Worm (Caenorhabditis elegans): Measurements from ENCODE around the gene ruvb-2.

DNA sequence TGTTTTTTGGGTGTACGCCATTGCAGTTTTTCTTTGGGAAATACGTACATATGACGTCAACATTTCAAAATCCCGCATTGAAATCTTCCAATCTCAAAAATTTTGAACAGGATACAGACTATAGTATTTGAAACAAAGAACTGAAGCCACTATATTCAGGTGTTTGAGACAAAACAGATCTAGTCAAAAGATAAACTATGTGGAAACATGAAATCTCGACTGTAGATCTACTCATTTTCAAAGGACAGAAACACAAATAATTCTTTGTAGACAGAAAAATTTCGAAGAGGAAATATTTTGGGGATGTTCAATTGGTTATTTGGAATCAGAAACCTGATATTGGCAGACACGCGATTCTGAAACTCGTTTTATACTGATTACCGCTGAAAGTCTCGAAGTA, 6.3 kb upstream of the ruvb-2 start:
- TF ChIP-seq nhr-80 (tag; optimal IDR thresholded peaks at IDR 0.05): no peak
- no peak for TF ChIP-seq rcor-1 (GFP tag; IDR thresholded peaks at IDR 0.05)
- TF ChIP-seq akir-1 (GFP tag; optimal IDR thresholded peaks at IDR 0.05): no peak
- TF ChIP-seq zim-3 (tag; optimal IDR thresholded peaks at IDR 0.05): no peak
- TF ChIP-seq lin-26 (GFP tag; IDR thresholded peaks at IDR 0.05): no peak
- no peak for TF ChIP-seq madf-3 (GFP tag; IDR thresholded peaks at IDR 0.05)
- TF ChIP-seq attf-3 (GFP tag; conservative IDR thresholded peaks at IDR 0.05): no peak
- no peak for TF ChIP-seq F22D6.2 (tag; optimal IDR thresholded peaks at IDR 0.05)
- no peak for TF ChIP-seq unc-130 (GFP tag; optimal IDR thresholded peaks at IDR 0.05)
- TF ChIP-seq madf-10 (tag; optimal IDR thresholded peaks at IDR 0.05): no peak
- TF ChIP-seq ceh-27 (GFP tag; optimal IDR thresholded peaks at IDR 0.05): no peak
- TF ChIP-seq mxl-1 (tag; optimal IDR thresholded peaks at IDR 0.05): no peak
- TF ChIP-seq ceh-100 (GFP tag; IDR thresholded peaks at IDR 0.05): no peak
